Worm (Caenorhabditis elegans): ENCODE data around the gene dnj-13.

Gene dnj-13

ce11 chrII:11544714-11545113 lies 787 bp upstream of the dnj-13 start, which contains the start of gene F54D5.9:
Gene F54D5.9 (minus strand): TSS chrII:11544828.
- no peak for TF ChIP-seq lir-3 (tag; optimal IDR thresholded peaks at IDR 0.05)
- no peak for TF ChIP-seq Y105C5A.15 (GFP tag; IDR thresholded peaks at IDR 0.05)
- no peak for TF ChIP-seq ceh-32 (tag; optimal IDR thresholded peaks at IDR 0.05; ENCODE audit: poor library complexity)
- peak; percentile 14 for TF ChIP-seq lin-38 (GFP tag; IDR thresholded peaks at IDR 0.05)

- TF ChIP-seq aha-1 (tag) (peak; percentile 93), lim-7 (GFP tag; IDR thresholded peaks at IDR 0.05) (0 out of 2 replicates have a peak, but pooled peaks have one; percentile 21), set-16 (GFP tag; IDR thresholded peaks at IDR 0.05) (peak; percentile 41), jun-1 (tag; optimal IDR thresholded peaks at IDR 0.05) (no peak), ces-1 (GFP tag; optimal IDR thresholded peaks at IDR 0.05) (no peak), dmd-6 (GFP tag; IDR thresholded peaks at IDR 0.05) (peak; percentile 15; the same call in 1 of the 2 replicates), fkh-10 (GFP tag; optimal IDR thresholded peaks at IDR 0.05) (no peak), nhr-42 (GFP tag; IDR thresholded peaks at IDR 0.05) (no peak), unc-39 (tag; optimal IDR thresholded peaks at IDR 0.05) (no peak), daf-16 (GFP tag; optimal IDR thresholded peaks at IDR 0.05) (no peak), daf-16 (tag; optimal IDR thresholded peaks at IDR 0.05) (no peak), unc-62 (GFP tag; optimal IDR thresholded peaks at IDR 0.05 in 1 of 2) (no peak), unc-62 (tag; optimal IDR thresholded peaks at IDR 0.05) (no peak), hlh-11 (tag; optimal IDR thresholded peaks at IDR 0.05) (no peak), pqm-1 (tag; optimal IDR thresholded peaks at IDR 0.05) (no peak)
Observed at ce11 chrII:11545952-11546325, 438 bp downstream of the dnj-13 start.

DNA sequence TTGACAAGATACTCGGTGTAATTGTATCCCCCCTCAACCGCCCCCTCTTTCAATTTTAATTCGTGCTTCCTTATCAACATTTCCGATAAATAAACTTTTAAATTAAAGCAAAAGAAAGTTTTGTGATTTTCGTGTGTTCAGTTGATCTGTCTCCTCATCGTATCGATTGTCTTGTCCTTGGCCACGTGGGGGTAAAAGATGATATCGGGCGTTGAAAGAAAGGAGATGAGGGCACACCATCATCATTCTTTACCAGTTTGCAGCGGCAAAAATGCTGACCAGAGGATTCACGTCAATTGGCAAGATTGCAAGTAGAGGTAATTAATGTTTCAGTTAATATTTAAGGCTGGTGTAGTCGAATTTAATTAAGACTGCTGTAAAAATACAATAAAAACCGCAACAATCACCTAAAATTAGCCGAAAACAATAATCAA lies 1.8 kb downstream of the dnj-13 start, which contains the start of gene F54D5.7:
Gene F54D5.7 (plus strand): TSS at position 264 of the 434 bp plus-strand sequence.
- TF ChIP-seq snpc-4 (tag; optimal IDR thresholded peaks at IDR 0.05) (no peak), nhr-48 (tag; optimal IDR thresholded peaks at IDR 0.05) (peak; percentile 3), nhr-6 (tag; optimal IDR thresholded peaks at IDR 0.05) (no peak), hlh-30 (tag; optimal IDR thresholded peaks at IDR 0.05; ENCODE audit: insufficient read depth) (peak; percentile 80), saeg-2 (GFP tag; IDR thresholded peaks at IDR 0.05) (no peak), ctbp-1 (GFP tag; IDR thresholded peaks at IDR 0.05) (peak; percentile 70), mdl-1 (tag; optimal IDR thresholded peaks at IDR 0.05) (peak; percentile 65 to 72), lsy-2 (tag; optimal IDR thresholded peaks at IDR 0.05) (peak; percentile 3 to 76), ceh-62 (tag; optimal IDR thresholded peaks at IDR 0.05) (no peak), unc-62 (GFP tag; optimal IDR thresholded peaks at IDR 0.05 in 1 of 2) (peak in 1 of 2 experiments; percentile 9), unc-62 (tag; optimal IDR thresholded peaks at IDR 0.05) (no peak), aly-2 (tag; optimal IDR thresholded peaks at IDR 0.05) (peak; percentile 85), F49E8.2 (tag; optimal IDR thresholded peaks at IDR 0.05; ENCODE audit: borderline replicate concordance) (peak; percentile 56), lin-15B (tag; optimal IDR thresholded peaks at IDR 0.05) (no peak), lim-7 (GFP tag; IDR thresholded peaks at IDR 0.05) (peak; percentile 77), zag-1 (tag; optimal IDR thresholded peaks at IDR 0.05) (no peak), lin-13 (GFP tag; optimal IDR thresholded peaks at IDR 0.05) (peak; percentile 81), nhr-76 (tag; optimal IDR thresholded peaks at IDR 0.05) (no peak), nhr-237 (tag; optimal IDR thresholded peaks at IDR 0.05) (no peak), tra-1 (GFP tag; IDR thresholded peaks at IDR 0.05) (peak; percentile 46; the same call in 1 of the 2 replicates), dmd-9 (GFP tag; IDR thresholded peaks at IDR 0.05) (no peak), dve-1 (tag; optimal IDR thresholded peaks at IDR 0.05; ENCODE audit: insufficient read depth) (peak; percentile 77), hlh-11 (tag; optimal IDR thresholded peaks at IDR 0.05) (peak; percentile 76), T26A8.4 (GFP tag; IDR thresholded peaks at IDR 0.05) (peak; percentile 82), mdt-29 (GFP tag; IDR thresholded peaks at IDR 0.05) (peak; percentile 65; the same call in 1 of the 2 replicates), ceh-44 (GFP tag; IDR thresholded peaks at IDR 0.05) (0 out of 2 replicates have a peak, but pooled peaks have one; percentile 19), madf-9 (GFP tag; conservative IDR thresholded peaks at IDR 0.05) (peak; percentile 36; the same call in 1 of the 2 replicates), lin-1 (GFP tag; IDR thresholded peaks at IDR 0.05) (peak; percentile 32; the same call in 1 of the 2 replicates), egl-43 (GFP tag; IDR thresholded peaks at IDR 0.05) (peak; percentile 79), duxl-1 (tag; optimal IDR thresholded peaks at IDR 0.05; ENCODE audit: poor library complexity) (no peak), Y48G9A.11 (GFP tag; IDR thresholded peaks at IDR 0.05) (peak; percentile 44; the same call in 1 of the 2 replicates), snpc-1.2 (GFP tag; IDR thresholded peaks at IDR 0.05) (peak; percentile 81), rbr-2 (tag; optimal IDR thresholded peaks at IDR 0.05) (peak; percentile 28), spr-1 (tag; optimal IDR thresholded peaks at IDR 0.05) (peak; percentile 55)

Data from whole organism, L4 larva.